Worm (Caenorhabditis elegans): ENCODE results near the gene irg-2.

ce11 chrV:4073455-4073854 lies 31.5 kb downstream of the irg-2 start, which contains the start of gene otpl-2:
- TF ChIP-seq pha-4 (tag; optimal IDR thresholded peaks at IDR 0.05) (no peak), nhr-28 (tag; optimal IDR thresholded peaks at IDR 0.05) (no peak), ztf-11 (tag; optimal IDR thresholded peaks at IDR 0.05) (no peak), nhr-12 (tag; optimal IDR thresholded peaks at IDR 0.05) (no peak), drap-1 (GFP tag; optimal IDR thresholded peaks at IDR 0.05) (no peak), snpc-4 (tag; optimal IDR thresholded peaks at IDR 0.05) (no peak), ceh-39 (tag; optimal IDR thresholded peaks at IDR 0.05) (no peak), lin-13 (tag; optimal IDR thresholded peaks at IDR 0.05) (no peak), elt-1 (tag; optimal IDR thresholded peaks at IDR 0.05; ENCODE audit: borderline replicate concordance, insufficient read depth) (no peak), nhr-76 (tag; optimal IDR thresholded peaks at IDR 0.05) (no peak), mab-5 (tag; optimal IDR thresholded peaks at IDR 0.05) (no peak), nhr-237 (tag; optimal IDR thresholded peaks at IDR 0.05) (no peak), elt-3 (tag; optimal IDR thresholded peaks at IDR 0.05) (no peak)
